Worm (Caenorhabditis elegans) whole organism, L4 larva: Measurements from ENCODE around the gene hil-2.

Experiments
- F37D6.2 ChIP-seq: sonication (generic microtip); optimal IDR thresholded peaks from 2 replicates; lab custom pipeline; 2016; ENCODE audit warnings: mild to moderate bottlenecking, missing genetic modification characterization, missing compliant biosample characterization
- Y105C5A.15 ChIP-seq: fragments of 200-800 bp; sonication (Bioruptor generic); IDR thresholded peaks from 2 replicates; pipeline ENCODE4 v1.3.6; 2022; ENCODE audit warnings: missing genetic modification characterization, missing compliant biosample characterization
- aly-2 ChIP-seq: sonication (generic microtip); optimal IDR thresholded peaks from 2 replicates; lab custom pipeline; 2018; ENCODE audit warnings: missing biosample characterization, missing genetic modification characterization
- daf-8 ChIP-seq: fragments of 200-800 bp; sonication (Bioruptor generic); IDR thresholded peaks from 2 replicates; pipeline ENCODE4 v1.3.6; 2022; ENCODE audit warnings: missing genetic modification characterization, missing compliant biosample characterization
- dmd-6 ChIP-seq: fragments of 200-800 bp; sonication (Bioruptor generic); IDR thresholded peaks from 2 replicates; pipeline ENCODE4 v1.3.6; 2022; ENCODE audit warnings: missing genetic modification reagents, missing genetic modification characterization, missing compliant biosample characterization
- fos-1 ChIP-seq: fragments of 150-350 bp; optimal IDR thresholded peaks from 2 replicates; lab custom pipeline; 2014; ENCODE audit warnings: missing biosample characterization, missing genetic modification characterization
- hlh-30 ChIP-seq: sonication (generic microtip); optimal IDR thresholded peaks from 2 replicates; lab custom pipeline; 2017; ENCODE audit warnings: antibody characterized with exemption, mild to moderate bottlenecking, missing genetic modification characterization, missing compliant biosample characterization; ENCODE audit not compliant: insufficient read depth
- mxl-3 ChIP-seq: fragments of 200-800 bp; sonication (Bioruptor generic); optimal IDR thresholded peaks from 2 replicates; lab custom pipeline; 2018; ENCODE audit warnings: mild to moderate bottlenecking, missing genetic modification characterization, missing compliant biosample characterization
- nhr-11 ChIP-seq: fragments of 150-350 bp; optimal IDR thresholded peaks from 2 replicates; lab custom pipeline; 2014; ENCODE audit warnings: missing biosample characterization, missing genetic modification characterization
- nhr-237 ChIP-seq: sonication (generic microtip); optimal IDR thresholded peaks from 2 replicates; lab custom pipeline; 2017; ENCODE audit warnings: missing biosample characterization, missing genetic modification characterization
- nhr-76 ChIP-seq: fragments of 150-350 bp; optimal IDR thresholded peaks from 2 replicates; lab custom pipeline; 2014; ENCODE audit warnings: missing biosample characterization, missing genetic modification characterization
- sdz-12 ChIP-seq: fragments of 200-800 bp; sonication (Bioruptor generic); optimal IDR thresholded peaks from 2 replicates; lab custom pipeline; 2018; ENCODE audit warnings: mild to moderate bottlenecking, missing genetic modification characterization, missing compliant biosample characterization

DNA sequence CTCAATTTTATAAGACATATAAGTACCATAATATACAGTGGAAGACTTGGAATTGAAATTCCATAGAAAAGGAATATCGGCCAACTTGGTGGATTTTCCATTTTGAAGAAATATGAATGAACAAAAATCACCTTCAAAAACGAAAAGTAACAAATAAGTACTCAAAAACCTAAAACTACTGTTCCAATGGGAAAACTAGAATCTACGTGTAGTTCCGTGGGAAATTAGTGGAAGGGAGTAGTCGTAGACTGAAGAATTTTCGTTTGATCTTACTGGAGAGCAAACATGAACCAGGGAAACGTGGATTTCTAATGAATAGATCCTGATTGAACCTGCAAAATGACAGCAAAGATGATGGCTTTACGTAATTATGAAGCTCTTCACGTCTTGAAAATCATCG lies 22.1 kb upstream of the hil-2 start, which contains the start of gene srv-31:
- TF ChIP-seq daf-8 (GFP tag; lab: Robert Waterston, UW), result no peak
- TF ChIP-seq aly-2 (tag; lab: Kevin White, UChicago), result no peak
- no peak for TF ChIP-seq nhr-237
- no peak for TF ChIP-seq fos-1 (tag; lab: Kevin White, UChicago)
- no peak for TF ChIP-seq nhr-76
- no peak for TF ChIP-seq Y105C5A.15
- TF ChIP-seq F37D6.2 (tag; lab: Kevin White, UChicago), result no peak
- no peak for TF ChIP-seq hlh-30 (tag; lab: Kevin White, UChicago)
- TF ChIP-seq mxl-3 (GFP tag; lab: Kevin White, UChicago), result no peak
- no peak for TF ChIP-seq dmd-6 (GFP tag; lab: Robert Waterston, UW)
- TF ChIP-seq nhr-11 (tag; lab: Kevin White, UChicago), result no peak
- no peak for TF ChIP-seq sdz-12 (GFP tag; lab: Kevin White, UChicago)
